Worm (Caenorhabditis elegans) whole organism, late embryonic: ENCODE data around the gene sru-45.

ENCODE experiments used
- Y22D7AL.16 ChIP-seq: sonication (generic microtip); optimal IDR thresholded peaks from 2 replicates; lab custom pipeline; 2016; ENCODE audit warnings: missing genetic modification characterization, missing compliant biosample characterization
- ama-1 ChIP-seq: fragments of 150-350 bp; optimal IDR thresholded peaks from 2 replicates; lab custom pipeline; 2014
- ceh-31 ChIP-seq: sonication (generic microtip); optimal IDR thresholded peaks from 2 replicates; lab custom pipeline; 2016; ENCODE audit warnings: missing genetic modification characterization, missing compliant biosample characterization
- elt-2 ChIP-seq: sonication (generic microtip); optimal IDR thresholded peaks from 2 replicates; lab custom pipeline; 2016; ENCODE audit warnings: missing genetic modification reagents, missing genetic modification characterization, missing compliant biosample characterization
- elt-4 ChIP-seq: sonication (generic microtip); optimal IDR thresholded peaks from 2 replicates; lab custom pipeline; 2016; ENCODE audit warnings: missing genetic modification characterization, missing compliant biosample characterization
- lin-11 ChIP-seq: fragments of 200-800 bp; sonication (Bioruptor generic); optimal IDR thresholded peaks from 2 replicates; lab custom pipeline; 2018; ENCODE audit warnings: mild to moderate bottlenecking, missing genetic modification characterization, missing compliant biosample characterization
- nfya-1 ChIP-seq: sonication (generic microtip); optimal IDR thresholded peaks from 2 replicates; lab custom pipeline; 2017; ENCODE audit warnings: missing genetic modification characterization, mild to moderate bottlenecking, missing compliant biosample characterization, antibody characterized with exemption, moderate library complexity
- pag-3 ChIP-seq: sonication (generic microtip); optimal IDR thresholded peaks from 2 replicates; lab custom pipeline; 2016; ENCODE audit warnings: missing compliant biosample characterization, missing genetic modification characterization, borderline replicate concordance
- pqm-1 ChIP-seq: sonication (generic microtip); optimal IDR thresholded peaks from 2 replicates; lab custom pipeline; 2016; ENCODE audit warnings: missing genetic modification characterization, missing compliant biosample characterization
- sox-4 ChIP-seq: sonication (generic microtip); optimal IDR thresholded peaks from 2 replicates; lab custom pipeline; 2017; ENCODE audit warnings: mild to moderate bottlenecking, missing genetic modification characterization, inconsistent platforms, missing compliant biosample characterization
- tbx-2 ChIP-seq: sonication (generic microtip); optimal IDR thresholded peaks from 2 replicates; lab custom pipeline; 2016; ENCODE audit warnings: missing genetic modification characterization, missing compliant biosample characterization
- unc-86 ChIP-seq: sonication (generic microtip); optimal IDR thresholded peaks from 2 replicates; lab custom pipeline; 2016; ENCODE audit warnings: missing genetic modification characterization, missing compliant biosample characterization

DNA sequence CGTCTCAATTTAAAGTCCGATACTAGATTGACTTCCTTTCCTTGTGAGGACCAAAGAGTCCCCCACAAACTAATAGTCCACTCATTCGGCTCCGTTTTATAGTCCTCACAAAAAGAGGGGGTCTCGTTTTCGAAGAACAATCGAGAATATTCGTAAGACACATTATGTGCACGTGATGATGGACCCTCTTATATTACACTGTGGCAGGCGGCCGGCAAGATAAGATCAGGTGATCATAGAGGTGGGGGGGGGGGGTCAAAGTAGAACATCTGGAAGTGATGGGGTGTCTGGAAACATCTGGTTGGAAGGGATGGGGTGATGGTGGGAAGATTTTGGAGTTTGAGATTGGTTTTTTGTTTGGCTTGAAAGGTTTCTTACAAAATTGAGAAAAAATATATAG, 32.7 kb downstream of the sru-45 start:
- TF ChIP-seq elt-4: no peak
- no peak for TF ChIP-seq nfya-1 (tag; lab: Kevin White, UChicago)
- TF ChIP-seq pag-3 (tag; lab: Kevin White, UChicago): no peak
- TF ChIP-seq sox-4 (tag; lab: Kevin White, UChicago): no peak
- TF ChIP-seq pqm-1 (tag; lab: Kevin White, UChicago): no peak
- no peak for TF ChIP-seq unc-86 (tag; lab: Kevin White, UChicago)
- no peak for TF ChIP-seq lin-11 (tag; lab: Kevin White, UChicago)
- TF ChIP-seq Y22D7AL.16 (tag; lab: Kevin White, UChicago): no peak
- no peak for TF ChIP-seq ama-1 (lab: Kevin White, UChicago)
- no peak for TF ChIP-seq elt-2 (tag; lab: Kevin White, UChicago)
- TF ChIP-seq ceh-31: no peak
- TF ChIP-seq tbx-2 (tag; lab: Kevin White, UChicago): no peak
